Fruit fly (Drosophila melanogaster) whole organism, prepupa: ENCODE data around the gene CG46427.

Source experiments
- Blimp-1 ChIP-seq: fragments of 200-800 bp; sonication (Bioruptor generic); optimal IDR thresholded peaks from 3 replicates; lab custom pipeline; 2017; ENCODE audit warnings: missing biosample characterization, missing genetic modification characterization, mild to moderate bottlenecking, moderate library complexity, missing genetic modification reagents
- CG10631 ChIP-seq: fragments of 200-800 bp; sonication (Bioruptor generic); optimal IDR thresholded peaks from 2 replicates; lab custom pipeline; 2016; ENCODE audit warnings: missing biosample characterization, missing genetic modification characterization
- CG10669 ChIP-seq: fragments of 200-800 bp; sonication (Bioruptor generic); optimal IDR thresholded peaks from 3 replicates; lab custom pipeline; 2018; ENCODE audit warnings: missing biosample characterization, mild to moderate bottlenecking, missing genetic modification characterization, moderate library complexity
- CG11294 ChIP-seq: fragments of 200-800 bp; sonication (Bioruptor generic); IDR thresholded peaks from 2 replicates; pipeline ENCODE4 v1.3.6; 2022; ENCODE audit warnings: missing biosample characterization, missing genetic modification characterization
- CG11902 ChIP-seq: fragments of 200-800 bp; sonication (Bioruptor generic); optimal IDR thresholded peaks from 3 replicates; lab custom pipeline; 2016; ENCODE audit warnings: missing biosample characterization, missing genetic modification characterization
- CG15336 ChIP-seq: fragments of 200-800 bp; sonication (Bioruptor generic); IDR thresholded peaks from 2 replicates; pipeline ENCODE4 v1.3.6; 2022; ENCODE audit warnings: missing biosample characterization, missing genetic modification characterization
- CG16779 ChIP-seq: fragments of 200-800 bp; sonication (Bioruptor generic); optimal IDR thresholded peaks from 3 replicates; lab custom pipeline; 2017; ENCODE audit warnings: missing biosample characterization, mild to moderate bottlenecking, missing genetic modification characterization
- CG3032 ChIP-seq: fragments of 200-800 bp; optimal IDR thresholded peaks from 2 replicates; lab custom pipeline; 2019; ENCODE audit warnings: missing biosample characterization, mild to moderate bottlenecking, missing genetic modification characterization, moderate library complexity
- CG31627 ChIP-seq: fragments of 200-800 bp; sonication (Bioruptor generic); optimal IDR thresholded peaks from 3 replicates; lab custom pipeline; 2016; ENCODE audit warnings: missing biosample characterization, missing genetic modification characterization
- CG4318 ChIP-seq: fragments of 200-800 bp; sonication (Bioruptor generic); optimal IDR thresholded peaks from 3 replicates; lab custom pipeline; 2017; ENCODE audit warnings: missing biosample characterization, mild to moderate bottlenecking, missing genetic modification characterization
- CG6163 ChIP-seq: fragments of 200-800 bp; sonication (Bioruptor generic); IDR thresholded peaks from 3 replicates; pipeline ENCODE4 v1.3.6; 2022; ENCODE audit warnings: missing biosample characterization, missing genetic modification characterization
- CG6792 ChIP-seq: fragments of 200-800 bp; sonication (Bioruptor generic); optimal IDR thresholded peaks from 3 replicates; lab custom pipeline; 2016; ENCODE audit warnings: missing biosample characterization, missing genetic modification characterization
- CG6854 ChIP-seq: fragments of 200-800 bp; sonication (Bioruptor generic); optimal IDR thresholded peaks from 2 replicates; lab custom pipeline; 2017; ENCODE audit warnings: missing biosample characterization, mild to moderate bottlenecking, missing genetic modification characterization
- CG7368 ChIP-seq: fragments of 200-800 bp; sonication (Bioruptor generic); optimal IDR thresholded peaks from 3 replicates; lab custom pipeline; 2016; ENCODE audit warnings: missing biosample characterization, missing genetic modification characterization
- CG8319 ChIP-seq: fragments of 200-800 bp; sonication (Bioruptor generic); optimal IDR thresholded peaks from 3 replicates; lab custom pipeline; 2016; ENCODE audit warnings: missing biosample characterization, missing genetic modification characterization
- CG9139 ChIP-seq: fragments of 200-800 bp; sonication (Bioruptor generic); optimal IDR thresholded peaks from 3 replicates; lab custom pipeline; 2017; ENCODE audit warnings: missing biosample characterization, mild to moderate bottlenecking, missing genetic modification characterization
- Eip78C ChIP-seq: fragments of 200-800 bp; sonication (Bioruptor generic); peaks from one replicate; lab custom pipeline; 2016; ENCODE audit warnings: missing biosample characterization, missing genetic modification characterization
- Ets21C ChIP-seq: fragments of 200-800 bp; sonication (Bioruptor generic); optimal IDR thresholded peaks from 3 replicates; lab custom pipeline; 2016; ENCODE audit warnings: missing biosample characterization, missing genetic modification characterization
- Ets96B ChIP-seq: fragments of 200-800 bp; optimal IDR thresholded peaks from 2 replicates; lab custom pipeline; 2019; ENCODE audit warnings: missing biosample characterization, mild to moderate bottlenecking, missing genetic modification characterization, moderate library complexity
- Hr4 ChIP-seq: fragments of 200-800 bp; sonication (Bioruptor generic); optimal IDR thresholded peaks from 3 replicates; lab custom pipeline; 2016; ENCODE audit warnings: missing biosample characterization, missing genetic modification characterization
- Met ChIP-seq: fragments of 200-800 bp; sonication (Bioruptor generic); optimal IDR thresholded peaks from 3 replicates; lab custom pipeline; 2016; ENCODE audit warnings: missing biosample characterization, missing genetic modification characterization
- Smox ChIP-seq: fragments of 200-800 bp; sonication (Bioruptor generic); optimal IDR thresholded peaks from 3 replicates; lab custom pipeline; 2016; ENCODE audit warnings: missing biosample characterization, missing genetic modification characterization
- Sox102F ChIP-seq: fragments of 200-800 bp; sonication (Bioruptor generic); optimal IDR thresholded peaks from 2 replicates; lab custom pipeline; 2016; ENCODE audit warnings: missing biosample characterization, mild to moderate bottlenecking, missing genetic modification characterization
- Sox14 ChIP-seq: fragments of 200-800 bp; sonication (Bioruptor generic); optimal IDR thresholded peaks from 3 replicates; lab custom pipeline; 2016; ENCODE audit warnings: missing biosample characterization, missing genetic modification characterization
- cyc ChIP-seq: fragments of 200-800 bp; sonication (Bioruptor generic); optimal IDR thresholded peaks from 3 replicates; lab custom pipeline; 2016; ENCODE audit warnings: missing biosample characterization, missing genetic modification characterization
- eg ChIP-seq: fragments of 200-800 bp; sonication (Bioruptor generic); IDR thresholded peaks from 3 replicates; pipeline ENCODE4 v1.3.6; 2022; ENCODE audit warnings: missing biosample characterization, missing genetic modification characterization
- esn ChIP-seq: fragments of 200-800 bp; sonication (Bioruptor generic); optimal IDR thresholded peaks from 2 replicates; lab custom pipeline; 2016; ENCODE audit warnings: missing biosample characterization, mild to moderate bottlenecking, missing genetic modification characterization, moderate library complexity
- fd85E ChIP-seq: fragments of 200-800 bp; sonication (Bioruptor generic); optimal IDR thresholded peaks from 3 replicates; lab custom pipeline; 2016; ENCODE audit warnings: missing biosample characterization, missing genetic modification characterization
- fkh ChIP-seq: fragments of 200-800 bp; sonication (Bioruptor generic); optimal IDR thresholded peaks from 3 replicates; lab custom pipeline; 2017; ENCODE audit warnings: missing biosample characterization, mild to moderate bottlenecking, missing genetic modification characterization, moderate library complexity
- lz ChIP-seq: fragments of 200-800 bp; sonication (Bioruptor generic); optimal IDR thresholded peaks from 3 replicates; lab custom pipeline; 2016; ENCODE audit warnings: missing biosample characterization, missing genetic modification characterization
- net ChIP-seq: fragments of 200-800 bp; sonication (Bioruptor generic); optimal IDR thresholded peaks from 3 replicates; lab custom pipeline; 2016; ENCODE audit warnings: missing biosample characterization, missing genetic modification characterization
- pdm3 ChIP-seq: fragments of 200-800 bp; sonication (Bioruptor generic); optimal IDR thresholded peaks from 3 replicates; lab custom pipeline; 2016; ENCODE audit warnings: missing biosample characterization, missing genetic modification characterization
- salr ChIP-seq, 2 experiments: fragments of 200-800 bp; sonication (Bioruptor generic); optimal IDR thresholded peaks; 3 replicates each; lab custom pipeline; 2016 to 2018; ENCODE audit warnings: missing biosample characterization in 2 of 2, missing genetic modification characterization in 2 of 2, mild to moderate bottlenecking in 1 of 2
- ss ChIP-seq, 2 experiments: fragments of 200-800 bp; sonication (Bioruptor generic); optimal IDR thresholded peaks; 2 replicates in 1 of 2; 3 replicates in 1 of 2; lab custom pipeline; 2017 to 2018; ENCODE audit warnings: mild to moderate bottlenecking in 2 of 2, missing biosample characterization in 2 of 2, missing genetic modification characterization in 2 of 2, moderate library complexity in 1 of 2
- svp ChIP-seq: fragments of 200-800 bp; sonication (Bioruptor generic); peaks from one replicate; lab custom pipeline; 2016; ENCODE audit warnings: missing biosample characterization, missing genetic modification characterization

Gene CG46427

DNA sequence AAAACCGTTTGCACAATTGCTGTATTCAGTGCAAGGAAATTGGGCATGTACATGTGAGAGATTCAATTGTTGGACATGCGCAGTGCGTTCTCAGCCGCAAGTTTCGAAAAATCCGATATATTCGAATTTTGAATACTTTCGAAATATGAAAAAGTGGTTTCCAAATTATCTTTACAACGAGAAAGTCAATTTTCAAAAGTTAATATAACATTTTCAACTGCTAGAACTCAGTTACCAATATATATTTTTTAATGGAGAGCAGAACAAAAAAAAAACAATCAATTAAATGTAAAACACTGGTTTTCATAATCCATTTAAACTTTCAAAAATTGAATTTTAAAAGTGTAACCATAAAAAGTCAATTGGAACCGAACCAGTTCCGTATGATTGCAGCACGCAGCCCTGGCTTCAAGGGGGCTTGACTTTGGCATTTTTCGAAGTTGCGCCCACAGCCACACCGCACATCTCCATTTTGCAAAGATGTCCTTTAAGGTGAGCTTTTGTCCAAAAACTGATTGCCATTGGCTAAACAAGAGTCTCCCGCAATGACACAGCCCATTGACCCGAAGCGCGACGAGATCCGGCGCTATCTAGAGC is 16.5 kb downstream of the CG46427 start, which contains the start of the genes Scgbeta and CG17202:
TSS of gene Scgbeta (minus strand) at position 51 of the 597 bp plus-strand sequence.
TSS of gene CG17202 (plus strand) at position 390 of the 597 bp plus-strand sequence.
- no peak for TF ChIP-seq CG11294 (GFP tag; lab: Robert Waterston, UW)
- TF ChIP-seq Smox (GFP tag; lab: Kevin White, UChicago), result no peak
- no peak for TF ChIP-seq Blimp-1 (GFP tag; lab: Kevin White, UChicago)
- peak; percentile 28 for TF ChIP-seq esn (GFP tag; lab: Kevin White, UChicago)
- TF ChIP-seq, all 60 proteins: peak for 1

- no peak for TF ChIP-seq CG6792
- no peak for TF ChIP-seq Sox102F (GFP tag; lab: Kevin White, UChicago)
- TF ChIP-seq ss (GFP tag; optimal IDR thresholded peaks at IDR 0.05; lab: Kevin White, UChicago), result no peak
- TF ChIP-seq pdm3 (GFP tag; lab: Kevin White, UChicago), result no peak
- TF ChIP-seq Blimp-1 (GFP tag; lab: Kevin White, UChicago), result no peak
- no peak for TF ChIP-seq lz (GFP tag; lab: Kevin White, UChicago)
- no peak for TF ChIP-seq CG16779 (tag; lab: Kevin White, UChicago)
- no peak for TF ChIP-seq net (GFP tag; lab: Kevin White, UChicago)
- no peak for TF ChIP-seq CG10669
- peak; percentile 63 for TF ChIP-seq Sox14
- TF ChIP-seq Smox (GFP tag; lab: Kevin White, UChicago), result no peak
- no peak for TF ChIP-seq CG11902 (GFP tag; lab: Kevin White, UChicago)
- no peak for TF ChIP-seq Eip78C (GFP tag; lab: Kevin White, UChicago)
- TF ChIP-seq CG4318 (GFP tag; lab: Kevin White, UChicago), result no peak
- peak; percentile 32 for TF ChIP-seq esn (GFP tag; lab: Kevin White, UChicago)
- TF ChIP-seq CG7368 (GFP tag; lab: Kevin White, UChicago), result no peak
- TF ChIP-seq CG6854 (GFP tag; lab: Kevin White, UChicago), result peak; percentile 51
- no peak for TF ChIP-seq CG6163
- no peak for TF ChIP-seq eg
- TF ChIP-seq CG9139 (GFP tag; lab: Kevin White, UChicago), result no peak
- no peak for TF ChIP-seq Met (GFP tag; lab: Kevin White, UChicago)
- no peak for TF ChIP-seq fd85E (GFP tag; lab: Kevin White, UChicago)
- TF ChIP-seq CG10631 (GFP tag; lab: Kevin White, UChicago), result no peak
- TF ChIP-seq Ets21C (GFP tag; lab: Kevin White, UChicago), result no peak
- no peak for TF ChIP-seq CG8319 (GFP tag; lab: Kevin White, UChicago)
- peak; percentile 10 for TF ChIP-seq CG3032 (tag; lab: Kevin White, UChicago)
These were observed 25.5 kb downstream of the CG46427 start, which contains the start of the genes Dip-C and pps for dm6 chr3R:12413274-12413958. Gene Dip-C (minus strand): TSS chr3R:12413759. Gene pps (plus strand): TSS chr3R:12413828.

DNA sequence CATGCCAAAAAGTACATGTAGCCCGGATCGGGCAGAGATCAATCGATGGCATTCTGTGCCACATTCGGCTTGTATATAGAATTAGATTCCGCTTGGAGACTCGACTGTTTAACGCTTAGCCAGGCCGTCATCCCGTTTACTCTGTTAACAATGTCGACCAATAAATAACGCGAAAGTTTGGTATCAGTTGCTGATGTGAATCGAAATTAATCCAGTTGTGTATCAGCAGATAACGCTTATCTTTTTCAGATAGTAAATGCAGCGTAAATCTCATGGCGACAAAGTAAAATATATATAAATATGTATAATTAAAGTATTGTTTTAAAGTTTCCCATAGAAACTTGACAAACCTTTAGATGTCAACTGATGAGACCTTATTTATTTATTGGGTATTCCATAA is 27.5 kb downstream of the CG46427 start:
- no peak for TF ChIP-seq Smox (GFP tag; lab: Kevin White, UChicago)

dm6 chr3R:12408160-12408559 is 30.8 kb downstream of the CG46427 start, which contains the start of gene CG5196:
Gene CG5196 (plus strand): TSS chr3R:12408316.
- TF ChIP-seq fkh (GFP tag; lab: Kevin White, UChicago) (peak; percentile 93), CG6854 (GFP tag; lab: Kevin White, UChicago) (peak; percentile 25), cyc (GFP tag; lab: Kevin White, UChicago) (no peak), CG7368 (GFP tag; lab: Kevin White, UChicago) (no peak), CG6163 (peak; percentile 20; the same call in 1 of the 3 replicates), esn (GFP tag; lab: Kevin White, UChicago) (peak; percentile 25), Sox14 (peak; percentile 4), salr (GFP tag; optimal IDR thresholded peaks at IDR 0.05; lab: Kevin White, UChicago) (no peak), Eip78C (GFP tag; lab: Kevin White, UChicago) (peak; percentile 67), CG6792 (no peak), Ets21C (GFP tag; lab: Kevin White, UChicago) (no peak), svp (GFP tag; lab: Kevin White, UChicago) (no peak), Ets96B (tag; lab: Kevin White, UChicago) (peak; percentile 10), CG10631 (GFP tag; lab: Kevin White, UChicago) (no peak), Hr4 (GFP tag; lab: Kevin White, UChicago) (no peak), ss (GFP tag; optimal IDR thresholded peaks at IDR 0.05; lab: Kevin White, UChicago) (peak in 1 of 2 experiments; percentile 38), CG15336 (GFP tag; lab: Robert Waterston, UW) (0 out of 2 replicates have a peak, but pooled peaks have one; percentile 25), CG31627 (GFP tag; lab: Kevin White, UChicago) (no peak)
